Fruit fly (Drosophila melanogaster) whole organism, embryonic: ENCODE measurements around the gene mbc.

Experiments used
- CG10543 ChIP-seq: fragments of 200-800 bp; sonication (Bioruptor generic); optimal IDR thresholded peaks from 3 replicates; lab custom pipeline; 2017; ENCODE audit warnings: missing biosample characterization, mild to moderate bottlenecking, missing genetic modification characterization, moderate library complexity
- Ets97D ChIP-seq: fragments of 200-800 bp; sonication (Bioruptor generic); optimal IDR thresholded peaks from 3 replicates; lab custom pipeline; 2016; ENCODE audit warnings: missing biosample characterization, missing genetic modification characterization
- MBD-R2 ChIP-seq: fragments of 200-800 bp; sonication (Bioruptor generic); IDR thresholded peaks from 2 replicates; pipeline ENCODE4 v1.3.6; 2022; ENCODE audit warnings: missing biosample characterization, missing genetic modification characterization
- Max ChIP-seq: fragments of 200-800 bp; sonication (Bioruptor generic); optimal IDR thresholded peaks from 2 replicates; lab custom pipeline; 2016; ENCODE audit warnings: missing biosample characterization, mild to moderate bottlenecking, missing genetic modification characterization
- Sox102F ChIP-seq: fragments of 200-800 bp; sonication (Bioruptor generic); optimal IDR thresholded peaks from 2 replicates; lab custom pipeline; 2018; ENCODE audit warnings: missing biosample characterization, mild to moderate bottlenecking, missing genetic modification characterization, moderate library complexity
- Usf ChIP-seq: fragments of 200-800 bp; sonication (Bioruptor generic); optimal IDR thresholded peaks from 2 replicates; lab custom pipeline; 2017; ENCODE audit warnings: missing genotype, missing biosample characterization, missing genetic modification characterization
- grn ChIP-seq: fragments of 200-800 bp; sonication (Bioruptor generic); optimal IDR thresholded peaks from 3 replicates; lab custom pipeline; 2017; ENCODE audit warnings: missing biosample characterization, missing genetic modification characterization
- kni ChIP-seq: fragments of 200-800 bp; sonication (Bioruptor generic); optimal IDR thresholded peaks from 3 replicates; lab custom pipeline; 2017; ENCODE audit warnings: mild to moderate bottlenecking, missing biosample characterization, missing genetic modification reagents, missing genetic modification characterization
- pho ChIP-seq: fragments of 200-800 bp; sonication (Bioruptor generic); optimal IDR thresholded peaks from 2 replicates; lab custom pipeline; 2016; ENCODE audit warnings: missing biosample characterization, missing genetic modification characterization
- rib ChIP-seq: fragments of 200-800 bp; sonication (Bioruptor generic); IDR thresholded peaks from 2 replicates; pipeline ENCODE4 v1.3.6; 2022; ENCODE audit warnings: missing biosample characterization, missing genetic modification characterization
- sens ChIP-seq: fragments of 200-800 bp; sonication (Bioruptor generic); peaks from one replicate; lab custom pipeline; 2016; ENCODE audit warnings: missing biosample characterization, missing genetic modification characterization
- ttk ChIP-seq: fragments of 200-800 bp; sonication (Bioruptor generic); IDR thresholded peaks from 2 replicates; pipeline ENCODE4 v2.1.2; 2022; ENCODE audit warnings: missing biosample characterization, missing genetic modification characterization

- TF ChIP-seq grn (no peak), CG10543 (GFP tag; lab: Kevin White, UChicago) (no peak), Ets97D (GFP tag; lab: Kevin White, UChicago) (peak; percentile 21), Usf (GFP tag; lab: Kevin White, UChicago) (peak; percentile 5), Max (GFP tag; lab: Kevin White, UChicago) (peak; percentile 53), Sox102F (GFP tag; lab: Kevin White, UChicago) (peak; percentile 89), sens (peak; percentile 97), rib (GFP tag; lab: Robert Waterston, UW) (no peak), kni (GFP tag; lab: Kevin White, UChicago) (no peak), ttk (peak; percentile 60), MBD-R2 (GFP tag; lab: Robert Waterston, UW) (no peak), pho (GFP tag; lab: Kevin White, UChicago) (no peak)
These were observed 2.4 kb downstream of the mbc start for dm6 chr3R:23783961-23784360.
